Fruit fly (Drosophila melanogaster): ENCODE data around the gene Arpc3A.
A peak's percentile ranks its signal among the peaks of the same experiment; 100 is the strongest.

Arpc3A gene

DNA sequence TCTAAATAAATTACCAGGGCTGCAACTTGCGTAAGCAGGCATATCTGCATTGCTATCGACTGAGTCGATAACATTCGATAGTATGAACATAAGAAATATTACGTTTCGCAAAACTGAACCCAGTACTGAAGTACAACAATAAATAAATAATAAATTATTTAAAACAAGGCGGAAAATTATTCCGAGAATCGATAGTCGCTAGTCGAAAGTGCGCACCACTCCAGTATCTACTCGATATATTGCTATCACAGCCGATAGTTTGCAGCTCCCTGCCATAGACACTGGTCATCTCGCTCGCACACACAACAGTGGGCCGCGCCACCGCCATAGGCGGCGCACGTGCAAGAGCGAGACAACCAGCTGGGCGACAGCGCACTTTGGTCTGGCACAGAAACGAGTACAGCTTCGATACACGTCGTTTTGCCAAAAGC is 41.1 kb upstream of the Arpc3A start, which contains the start of gene nsl1 (continued):
- TF ChIP-seq CG4318 (GFP tag; optimal IDR thresholded peaks at IDR 0.05) (no peak), dsx (GFP tag; optimal IDR thresholded peaks at IDR 0.05; ENCODE audit: poor library complexity, severe bottlenecking) (peak; percentile 48), CG8319 (GFP tag; optimal IDR thresholded peaks at IDR 0.05) (no peak), CG10669 (GFP tag; optimal IDR thresholded peaks at IDR 0.05) (no peak), CG11294 (GFP tag; IDR thresholded peaks at IDR 0.05) (no peak)

DNA sequence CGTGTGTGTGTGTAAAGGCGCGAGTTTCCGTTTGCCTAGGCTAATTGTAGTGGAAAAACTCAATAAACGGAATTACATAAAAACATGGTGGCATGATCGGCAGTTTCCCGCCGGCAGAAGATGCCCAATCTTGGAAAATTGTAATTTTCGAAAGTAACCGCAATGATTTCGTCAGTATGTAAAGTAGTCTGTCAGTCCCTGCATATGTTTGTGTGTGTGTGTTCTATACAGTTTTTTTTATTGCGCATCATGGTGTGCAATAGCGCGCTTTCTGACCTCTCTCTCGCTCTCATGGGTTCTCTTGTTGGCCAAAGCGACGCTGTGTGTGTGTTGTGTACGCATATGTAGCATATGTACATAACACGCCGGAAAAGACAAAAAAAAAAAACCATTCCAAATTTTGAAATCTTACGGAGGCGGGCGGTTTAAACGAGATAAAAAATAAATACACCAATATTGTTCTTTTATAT is 40.2 kb upstream of the Arpc3A start:
- TF ChIP-seq Smox (GFP tag; optimal IDR thresholded peaks at IDR 0.05) (no peak), CG11902 (GFP tag; optimal IDR thresholded peaks at IDR 0.05) (no peak), pdm3 (GFP tag; optimal IDR thresholded peaks at IDR 0.05) (no peak), CG8632 (GFP tag; optimal IDR thresholded peaks at IDR 0.05) (no peak), CG1621 (tag; optimal IDR thresholded peaks at IDR 0.05) (peak; percentile 68), Sox102F (GFP tag; optimal IDR thresholded peaks at IDR 0.05) (no peak), CG34406 (GFP tag; optimal IDR thresholded peaks at IDR 0.05) (peak; percentile 37), CG6276 (GFP tag; optimal IDR thresholded peaks at IDR 0.05) (no peak), CG4318 (GFP tag; optimal IDR thresholded peaks at IDR 0.05) (no peak), Hr4 (GFP tag; optimal IDR thresholded peaks at IDR 0.05) (no peak), CG10631 (GFP tag; optimal IDR thresholded peaks at IDR 0.05) (no peak), ss (GFP tag; optimal IDR thresholded peaks at IDR 0.05) (peak in 1 of 2 experiments; percentile 68), Sox14 (GFP tag; optimal IDR thresholded peaks at IDR 0.05) (peak; percentile 40), Lpt (GFP tag; optimal IDR thresholded peaks at IDR 0.05) (peak; percentile 64), CG3919 (GFP tag; optimal IDR thresholded peaks at IDR 0.05) (peak; percentile 47), vri (GFP tag; optimal IDR thresholded peaks at IDR 0.05) (peak; percentile 61), cyc (GFP tag; optimal IDR thresholded peaks at IDR 0.05) (no peak), CG32006 (GFP tag; optimal IDR thresholded peaks at IDR 0.05) (no peak), achi (GFP tag; optimal IDR thresholded peaks at IDR 0.05) (peak; percentile 35), Ets96B (tag; optimal IDR thresholded peaks at IDR 0.05) (peak; percentile 38), topi (GFP tag; optimal IDR thresholded peaks at IDR 0.05) (peak; percentile 18), Met (GFP tag; optimal IDR thresholded peaks at IDR 0.05) (no peak), lz (GFP tag; optimal IDR thresholded peaks at IDR 0.05) (no peak), Eip93F (GFP tag; optimal IDR thresholded peaks at IDR 0.05) (no peak), CG11762 (GFP tag; optimal IDR thresholded peaks at IDR 0.05; ENCODE audit: insufficient read depth) (no peak), CG6854 (GFP tag; optimal IDR thresholded peaks at IDR 0.05) (peak; percentile 47), CG15336 (GFP tag; IDR thresholded peaks at IDR 0.05) (peak; percentile 35; the same call in 1 of the 2 replicates), net (GFP tag; optimal IDR thresholded peaks at IDR 0.05) (peak; percentile 28), acj6 (GFP tag; optimal IDR thresholded peaks at IDR 0.05) (peak; percentile 9), fd85E (GFP tag; optimal IDR thresholded peaks at IDR 0.05) (no peak), CG6792 (GFP tag; optimal IDR thresholded peaks at IDR 0.05) (peak; percentile 14), spab (GFP tag; optimal IDR thresholded peaks at IDR 0.05) (no peak), CG8319 (GFP tag; optimal IDR thresholded peaks at IDR 0.05) (no peak), CG11294 (GFP tag; IDR thresholded peaks at IDR 0.05) (no peak), fkh (GFP tag; optimal IDR thresholded peaks at IDR 0.05) (peak; percentile 95), Hr38 (GFP tag; optimal IDR thresholded peaks at IDR 0.05) (no peak), esn (GFP tag; optimal IDR thresholded peaks at IDR 0.05) (peak; percentile 40), CG6808 (GFP tag; optimal IDR thresholded peaks at IDR 0.05) (peak; percentile 33), CG7368 (GFP tag; optimal IDR thresholded peaks at IDR 0.05) (no peak), eg (GFP tag; IDR thresholded peaks at IDR 0.05) (no peak; the same call in 2 of the 3 replicates), Ets21C (GFP tag; optimal IDR thresholded peaks at IDR 0.05) (no peak), CG6163 (GFP tag; IDR thresholded peaks at IDR 0.05) (peak; percentile 51; the same call in 1 of the 3 replicates), CG31627 (GFP tag; optimal IDR thresholded peaks at IDR 0.05) (no peak), svp (GFP tag) (no peak), CG10669 (GFP tag; optimal IDR thresholded peaks at IDR 0.05) (peak; percentile 39), OdsH (GFP tag; optimal IDR thresholded peaks at IDR 0.05) (no peak), Hr39 (GFP tag; optimal IDR thresholded peaks at IDR 0.05) (no peak), CG16779 (tag; optimal IDR thresholded peaks at IDR 0.05) (no peak)

Data from whole organism, prepupa.